Worm (Caenorhabditis elegans) whole organism, L4 larva: Measurements from ENCODE around the gene sre-41.

Experiments used
- F10B5.3 ChIP-seq: sonication (generic microtip); optimal IDR thresholded peaks from 2 replicates; lab custom pipeline; 2016; ENCODE audit warnings: mild to moderate bottlenecking, missing genetic modification characterization, missing compliant biosample characterization
- F26F4.8 ChIP-seq: fragments of 200-800 bp; sonication (Bioruptor generic); conservative IDR thresholded peaks from 2 replicates; pipeline ENCODE4 v1.3.6; 2022; ENCODE audit warnings: missing genetic modification characterization, missing compliant biosample characterization
- F44E2.7 ChIP-seq: fragments of 200-800 bp; sonication (Bioruptor generic); IDR thresholded peaks from 2 replicates; pipeline ENCODE4 v2.1.2; 2022; ENCODE audit warnings: missing genetic modification characterization, missing compliant biosample characterization
- T20F7.1 ChIP-seq: fragments of 200-800 bp; sonication (Bioruptor generic); optimal IDR thresholded peaks from 2 replicates; lab custom pipeline; 2018; ENCODE audit warnings: mild to moderate bottlenecking, missing genetic modification characterization, missing compliant biosample characterization
- T26A8.4 ChIP-seq: fragments of 200-800 bp; sonication (Bioruptor generic); IDR thresholded peaks from 2 replicates; pipeline ENCODE4 v1.3.6; 2022; ENCODE audit warnings: missing genetic modification characterization, missing compliant biosample characterization
- Y48G9A.11 ChIP-seq: fragments of 200-800 bp; sonication (Bioruptor generic); IDR thresholded peaks from 2 replicates; pipeline ENCODE4 v1.3.6; 2022; ENCODE audit warnings: missing genetic modification reagents, missing genetic modification characterization, missing compliant biosample characterization
- ZK337.2 ChIP-seq: fragments of 200-800 bp; sonication (Bioruptor generic); IDR thresholded peaks from 2 replicates; pipeline ENCODE4 v1.3.6; 2022; ENCODE audit warnings: missing genetic modification reagents, missing genetic modification characterization, missing compliant biosample characterization
- ZK546.5 ChIP-seq, 2 experiments: sonication (generic microtip); optimal IDR thresholded peaks; 2 replicates each; lab custom pipeline; 2017; ENCODE audit warnings: missing biosample characterization in 2 of 2, missing genetic modification characterization in 2 of 2
- aly-2 ChIP-seq: sonication (generic microtip); optimal IDR thresholded peaks from 2 replicates; lab custom pipeline; 2018; ENCODE audit warnings: missing biosample characterization, missing genetic modification characterization
- ama-1 ChIP-seq: fragments of 150-350 bp; optimal IDR thresholded peaks from 2 replicates; lab custom pipeline; 2014; ENCODE audit warnings: inconsistent platforms, mixed read lengths
- ceh-20 ChIP-seq: fragments of 200-800 bp; sonication (Bioruptor generic); IDR thresholded peaks from 2 replicates; pipeline ENCODE4 v1.3.6; 2022; ENCODE audit warnings: missing genetic modification reagents, missing genetic modification characterization, missing compliant biosample characterization
- ceh-62 ChIP-seq: sonication (generic microtip); optimal IDR thresholded peaks from 2 replicates; lab custom pipeline; 2017; ENCODE audit warnings: missing biosample characterization, missing genetic modification characterization
- ceh-82 ChIP-seq: sonication (generic microtip); optimal IDR thresholded peaks from 2 replicates; lab custom pipeline; 2017; ENCODE audit warnings: missing biosample characterization, missing genetic modification characterization
- ctbp-1 ChIP-seq: fragments of 200-800 bp; sonication (Bioruptor generic); IDR thresholded peaks from 2 replicates; pipeline ENCODE4 v1.3.6; 2022; ENCODE audit warnings: missing genetic modification reagents, missing genetic modification characterization, missing compliant biosample characterization
- daf-16 ChIP-seq, 3 experiments: sonication (generic microtip); optimal IDR thresholded peaks; 2 replicates each; lab custom pipeline; 2016 to 2017; ENCODE audit warnings: missing genetic modification characterization in 3 of 3, missing genetic modification reagents in 3 of 3, mild to moderate bottlenecking in 2 of 3, missing compliant biosample characterization in 2 of 3, missing biosample characterization in 1 of 3, moderate library complexity in 1 of 3
- dmd-6 ChIP-seq: fragments of 200-800 bp; sonication (Bioruptor generic); IDR thresholded peaks from 2 replicates; pipeline ENCODE4 v1.3.6; 2022; ENCODE audit warnings: missing genetic modification reagents, missing genetic modification characterization, missing compliant biosample characterization
- dmd-8 ChIP-seq: fragments of 200-800 bp; sonication (Bioruptor generic); IDR thresholded peaks from 2 replicates; pipeline ENCODE4 v1.3.6; 2022; ENCODE audit warnings: missing genetic modification characterization, missing compliant biosample characterization
- dmd-9 ChIP-seq: fragments of 200-800 bp; sonication (Bioruptor generic); IDR thresholded peaks from 2 replicates; pipeline ENCODE4 v1.3.6; 2022; ENCODE audit warnings: missing genetic modification reagents, missing genetic modification characterization, missing compliant biosample characterization
- dpl-1 ChIP-seq: fragments of 150-350 bp; optimal IDR thresholded peaks from 2 replicates; lab custom pipeline; 2014; ENCODE audit warnings: missing biosample characterization, missing genetic modification reagents, missing genetic modification characterization
- dve-1 ChIP-seq: sonication (generic microtip); optimal IDR thresholded peaks from 2 replicates; lab custom pipeline; 2017; ENCODE audit warnings: antibody characterized with exemption, mild to moderate bottlenecking, missing genetic modification characterization, missing compliant biosample characterization; ENCODE audit not compliant: insufficient read depth
- egl-27 ChIP-seq: sonication (generic microtip); optimal IDR thresholded peaks from 3 replicates; lab custom pipeline; 2017; ENCODE audit warnings: missing biosample characterization, missing genetic modification reagents, missing genetic modification characterization
- egl-43 ChIP-seq: fragments of 200-800 bp; sonication (Bioruptor generic); IDR thresholded peaks from 2 replicates; pipeline ENCODE4 v1.3.6; 2022; ENCODE audit warnings: missing genetic modification reagents, missing genetic modification characterization, missing compliant biosample characterization
- gei-8 ChIP-seq: fragments of 200-800 bp; sonication (Bioruptor generic); optimal IDR thresholded peaks from 2 replicates; lab custom pipeline; 2018; ENCODE audit warnings: mild to moderate bottlenecking, missing genetic modification characterization, missing compliant biosample characterization
- hif-1 ChIP-seq, 2 experiments: sonication (generic microtip); optimal IDR thresholded peaks; 2 replicates each; lab custom pipeline; 2016 to 2017; ENCODE audit warnings: missing compliant biosample characterization in 2 of 2, missing genetic modification characterization in 2 of 2, missing genetic modification reagents in 2 of 2, missing genotype in 2 of 2, mild to moderate bottlenecking in 1 of 2
- hlh-11 ChIP-seq: fragments of 200-800 bp; sonication (Bioruptor generic); optimal IDR thresholded peaks from 2 replicates; lab custom pipeline; 2018; ENCODE audit warnings: mild to moderate bottlenecking, missing genetic modification characterization, missing compliant biosample characterization
- lin-1 ChIP-seq: fragments of 200-800 bp; sonication (Bioruptor generic); IDR thresholded peaks from 2 replicates; pipeline ENCODE4 v1.3.6; 2022; ENCODE audit warnings: missing genetic modification reagents, missing genetic modification characterization, missing compliant biosample characterization
- lin-15B ChIP-seq: fragments of 150-350 bp; sonication (generic microtip); optimal IDR thresholded peaks from 3 replicates; lab custom pipeline; 2014; ENCODE audit warnings: missing biosample characterization, missing genetic modification characterization
- lin-29 ChIP-seq: fragments of 200-800 bp; sonication (Bioruptor generic); IDR thresholded peaks from 2 replicates; pipeline ENCODE4 v1.3.6; 2022; ENCODE audit warnings: missing genetic modification reagents, missing genetic modification characterization, missing compliant biosample characterization
- lin-38 ChIP-seq: fragments of 200-800 bp; sonication (Bioruptor generic); IDR thresholded peaks from 2 replicates; pipeline ENCODE4 v1.3.6; 2022; ENCODE audit warnings: missing genetic modification reagents, missing genetic modification characterization, missing compliant biosample characterization
- mep-1 ChIP-seq: fragments of 150-350 bp; sonication (generic microtip); optimal IDR thresholded peaks from 3 replicates; lab custom pipeline; 2014; ENCODE audit warnings: missing biosample characterization, missing genetic modification characterization
- mes-2 ChIP-seq: sonication (generic microtip); optimal IDR thresholded peaks from 2 replicates; lab custom pipeline; 2016; ENCODE audit warnings: missing genotype, mild to moderate bottlenecking, missing genetic modification characterization, missing compliant biosample characterization; ENCODE audit not compliant: poor library complexity, severe bottlenecking
- mxl-3 ChIP-seq: fragments of 200-800 bp; sonication (Bioruptor generic); optimal IDR thresholded peaks from 2 replicates; lab custom pipeline; 2018; ENCODE audit warnings: mild to moderate bottlenecking, missing genetic modification characterization, missing compliant biosample characterization
- nhr-102 ChIP-seq: sonication (generic microtip); optimal IDR thresholded peaks from 2 replicates; lab custom pipeline; 2016; ENCODE audit warnings: mild to moderate bottlenecking, missing genetic modification characterization, moderate library complexity, missing compliant biosample characterization
- nhr-25 ChIP-seq: sonication (generic microtip); optimal IDR thresholded peaks from 2 replicates; lab custom pipeline; 2017; ENCODE audit warnings: missing genetic modification characterization, mild to moderate bottlenecking, missing compliant biosample characterization, antibody characterized with exemption, moderate library complexity, borderline replicate concordance; ENCODE audit not compliant: insufficient read depth
- nhr-41 ChIP-seq: fragments of 200-800 bp; sonication (Bioruptor generic); IDR thresholded peaks from 2 replicates; pipeline ENCODE4 v1.3.6; 2022; ENCODE audit warnings: missing genetic modification reagents, missing genetic modification characterization, missing compliant biosample characterization
- pha-4 ChIP-seq, 2 experiments: fragments of 150-350 bp in 1 of 2; fragments of 200-800 bp in 1 of 2; sonication (Bioruptor generic) in 1 of 2; IDR thresholded peaks in 1 of 2; optimal IDR thresholded peaks in 1 of 2; 2 replicates each; pipeline versions ENCODE4 v1.3.6 to Lab custom; 2014 to 2022; ENCODE audit warnings: missing genetic modification characterization in 2 of 2, missing genetic modification reagents in 2 of 2, missing biosample characterization in 1 of 2, missing compliant biosample characterization in 1 of 2
- pqm-1 ChIP-seq: sonication (generic microtip); optimal IDR thresholded peaks from 2 replicates; lab custom pipeline; 2017; ENCODE audit warnings: missing biosample characterization, missing genetic modification characterization
- rbr-2 ChIP-seq: sonication (generic microtip); optimal IDR thresholded peaks from 2 replicates; lab custom pipeline; 2016; ENCODE audit warnings: missing genotype, missing genetic modification characterization, missing compliant biosample characterization
- saeg-2 ChIP-seq: fragments of 200-800 bp; sonication (Bioruptor generic); IDR thresholded peaks from 2 replicates; pipeline ENCODE4 v1.3.6; 2022; ENCODE audit warnings: missing genetic modification reagents, missing genetic modification characterization, missing compliant biosample characterization
- sdz-12 ChIP-seq: fragments of 200-800 bp; sonication (Bioruptor generic); optimal IDR thresholded peaks from 2 replicates; lab custom pipeline; 2018; ENCODE audit warnings: mild to moderate bottlenecking, missing genetic modification characterization, missing compliant biosample characterization
- set-16 ChIP-seq: fragments of 200-800 bp; sonication (Bioruptor generic); IDR thresholded peaks from 2 replicates; pipeline ENCODE4 v1.3.6; 2022; ENCODE audit warnings: missing genetic modification reagents, missing genetic modification characterization, missing compliant biosample characterization
- snpc-1.2 ChIP-seq: fragments of 200-800 bp; sonication (Bioruptor generic); IDR thresholded peaks from 2 replicates; pipeline ENCODE4 v1.3.6; 2022; ENCODE audit warnings: missing genetic modification reagents, missing genetic modification characterization, missing compliant biosample characterization
- snpc-4 ChIP-seq: fragments of 150-350 bp; optimal IDR thresholded peaks from 2 replicates; lab custom pipeline; 2014; ENCODE audit warnings: missing biosample characterization, missing genetic modification characterization
- tag-97 ChIP-seq: fragments of 200-800 bp; sonication (Bioruptor generic); IDR thresholded peaks from 2 replicates; pipeline ENCODE4 v1.3.6; 2022; ENCODE audit warnings: missing genetic modification characterization, missing compliant biosample characterization
- unc-130 ChIP-seq: sonication (generic microtip); optimal IDR thresholded peaks from 2 replicates; lab custom pipeline; 2016; ENCODE audit warnings: missing genetic modification reagents, missing genetic modification characterization, missing compliant biosample characterization
- unc-62 ChIP-seq, 3 experiments: fragments of 150-350 bp in 1 of 3; sonication (generic microtip); optimal IDR thresholded peaks in 2 of 3; peaks in 1 of 3; 1 replicate in 1 of 3; 2 replicates in 2 of 3; lab custom pipeline; 2014 to 2017; ENCODE audit warnings: missing biosample characterization in 3 of 3, missing genetic modification characterization in 3 of 3, missing genetic modification reagents in 3 of 3, missing genotype in 1 of 3
- zfp-2 ChIP-seq: sonication (generic microtip); optimal IDR thresholded peaks from 2 replicates; lab custom pipeline; 2016; ENCODE audit warnings: mild to moderate bottlenecking, missing genetic modification characterization, missing compliant biosample characterization

The sre-41 gene

DNA sequence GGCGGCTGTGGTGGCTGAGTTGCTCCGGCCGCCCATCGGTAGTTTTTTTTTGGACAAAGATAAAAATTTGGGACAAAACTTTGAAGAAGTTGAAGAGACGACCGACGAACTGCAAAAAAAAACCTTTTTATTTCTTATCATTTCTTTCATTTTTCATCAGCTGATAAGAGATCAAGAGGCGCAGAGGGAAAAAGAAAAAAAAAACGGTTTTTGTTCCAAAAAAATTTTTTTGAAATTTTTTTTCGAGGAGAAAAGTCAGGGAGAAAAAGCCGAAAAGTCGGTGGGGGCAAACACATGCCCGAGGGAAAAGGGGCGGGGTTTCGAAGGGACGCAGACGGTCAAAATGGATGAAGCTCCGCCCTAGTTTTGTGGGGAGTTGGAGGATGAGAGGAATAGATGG, 36.0 kb upstream of the sre-41 start, which contains the start of gene ras-1 (continued):
- no peak for TF ChIP-seq snpc-1.2
- peak; percentile 58 for TF ChIP-seq dve-1 (tag; lab: Kevin White, UChicago)
- no peak for TF ChIP-seq hif-1 (tag; optimal IDR thresholded peaks at IDR 0.05; lab: Kevin White, UChicago)
- peak; percentile 56 for TF ChIP-seq hlh-11 (tag; lab: Kevin White, UChicago)
- no peak for TF ChIP-seq gei-8 (GFP tag; lab: Kevin White, UChicago)
- TF ChIP-seq mep-1 (tag; lab: Kevin White, UChicago) = peak; percentile 9
- TF ChIP-seq lin-38 (GFP tag; lab: Robert Waterston, UW) = no peak
- TF ChIP-seq egl-27 (tag; lab: Kevin White, UChicago) = no peak
- TF ChIP-seq dmd-6 (GFP tag; lab: Robert Waterston, UW) = peak; percentile 65; the same call in 1 of the 2 replicates
- no peak for TF ChIP-seq mxl-3 (GFP tag; lab: Kevin White, UChicago)
- no peak for TF ChIP-seq unc-62 (GFP tag; optimal IDR thresholded peaks at IDR 0.05 in 1 of 2; lab: Kevin White, UChicago)
- no peak for TF ChIP-seq unc-62 (tag; optimal IDR thresholded peaks at IDR 0.05; lab: Kevin White, UChicago)
- TF ChIP-seq saeg-2 (GFP tag; lab: Robert Waterston, UW) = no peak
- 0 out of 2 replicates have a peak, but pooled peaks have one; percentile 21 for TF ChIP-seq pha-4 (GFP tag; IDR thresholded peaks at IDR 0.05; lab: Robert Waterston, UW)
- no peak for TF ChIP-seq pha-4 (tag; optimal IDR thresholded peaks at IDR 0.05; lab: Kevin White, UChicago)
- no peak for TF ChIP-seq F10B5.3 (tag; lab: Kevin White, UChicago)
- no peak for TF ChIP-seq tag-97
- TF ChIP-seq ceh-20 (GFP tag; lab: Robert Waterston, UW) = no peak
- TF ChIP-seq lin-15B (tag; lab: Kevin White, UChicago) = no peak
- TF ChIP-seq aly-2 = no peak

DNA sequence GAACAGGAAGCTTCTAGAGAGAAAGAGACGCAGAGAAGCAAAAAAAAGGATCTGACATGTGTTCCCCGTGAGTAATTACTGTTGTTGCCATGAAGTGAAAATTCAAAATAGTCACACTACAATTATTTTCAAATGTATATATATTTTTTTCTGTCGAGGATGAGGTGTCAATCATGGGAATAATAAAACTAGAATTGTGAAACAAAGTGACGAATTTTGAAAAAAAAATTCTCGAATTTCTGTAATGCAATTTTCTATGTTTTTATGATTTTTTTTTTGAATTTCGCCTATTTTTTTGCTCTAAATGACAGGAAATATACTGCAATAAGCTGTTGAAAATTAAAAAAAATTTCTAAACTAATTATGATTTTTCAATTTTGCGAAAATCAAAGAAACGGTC, 35.0 kb upstream of the sre-41 start:
- TF ChIP-seq dmd-9 (GFP tag; lab: Robert Waterston, UW) (no peak), zfp-2 (tag; lab: Kevin White, UChicago) (no peak), lin-1 (GFP tag; lab: Robert Waterston, UW) (no peak), ceh-20 (GFP tag; lab: Robert Waterston, UW) (no peak), ctbp-1 (no peak), ceh-62 (tag; lab: Kevin White, UChicago) (no peak), sdz-12 (no peak), tag-97 (no peak), Y48G9A.11 (GFP tag; lab: Robert Waterston, UW) (no peak), ZK546.5 (tag; optimal IDR thresholded peaks at IDR 0.05; lab: Kevin White, UChicago) (no peak), nhr-25 (no peak), nhr-102 (tag; lab: Kevin White, UChicago) (no peak), snpc-4 (tag; lab: Kevin White, UChicago) (no peak), mes-2 (tag; lab: Kevin White, UChicago) (no peak), nhr-41 (GFP tag; lab: Robert Waterston, UW) (no peak), pha-4 (GFP tag; IDR thresholded peaks at IDR 0.05; lab: Robert Waterston, UW) (no peak), pha-4 (tag; optimal IDR thresholded peaks at IDR 0.05; lab: Kevin White, UChicago) (no peak), egl-43 (GFP tag; lab: Robert Waterston, UW) (no peak)

DNA sequence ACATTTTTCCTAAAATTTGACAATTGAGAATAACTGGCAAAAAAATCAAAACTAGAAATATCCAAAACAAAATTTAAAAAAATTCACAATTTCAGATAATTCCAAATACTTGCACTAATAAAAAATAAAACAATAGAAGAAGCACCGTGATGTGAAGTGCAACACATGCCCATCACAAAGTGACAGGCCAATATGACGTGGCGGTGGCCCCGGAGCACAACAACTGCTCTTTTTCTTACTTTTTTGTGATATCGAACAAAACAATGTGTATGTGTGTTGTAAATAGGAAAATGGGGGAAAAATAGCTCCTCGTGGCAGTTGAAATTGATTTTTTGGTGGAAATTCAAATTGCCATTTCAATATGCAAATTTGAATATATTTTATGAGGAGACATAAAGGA, 34.3 kb upstream of the sre-41 start:
- TF ChIP-seq dmd-6 (GFP tag; lab: Robert Waterston, UW) (peak; percentile 86), ceh-82 (tag; lab: Kevin White, UChicago) (no peak), dpl-1 (no peak), ama-1 (lab: Kevin White, UChicago) (no peak), T26A8.4 (no peak), dve-1 (tag; lab: Kevin White, UChicago) (peak; percentile 16), pqm-1 (no peak), daf-16 (GFP tag; optimal IDR thresholded peaks at IDR 0.05; lab: Kevin White, UChicago) (peak in 1 of 2 experiments; percentile 58), daf-16 (tag; optimal IDR thresholded peaks at IDR 0.05; lab: Kevin White, UChicago) (no peak), ZK337.2 (GFP tag; lab: Robert Waterston, UW) (no peak), hlh-11 (tag; lab: Kevin White, UChicago) (peak; percentile 44), set-16 (GFP tag; lab: Robert Waterston, UW) (no peak), rbr-2 (tag; lab: Kevin White, UChicago) (no peak), dmd-8 (GFP tag; lab: Robert Waterston, UW) (no peak), unc-130 (GFP tag; lab: Kevin White, UChicago) (no peak), F44E2.7 (GFP tag; lab: Robert Waterston, UW) (no peak), T20F7.1 (GFP tag; lab: Kevin White, UChicago) (peak; percentile 13), F26F4.8 (GFP tag; lab: Robert Waterston, UW) (no peak), lin-29 (GFP tag; lab: Robert Waterston, UW) (no peak)
